Worm (Caenorhabditis elegans) whole organism, L4 larva: Measurements from ENCODE around the gene Y116A8C.24.

Experiments
- D1046.2 ChIP-seq: fragments of 200-800 bp; sonication (Bioruptor generic); IDR thresholded peaks from 2 replicates; pipeline ENCODE4 v1.3.6; 2022; ENCODE audit warnings: missing genetic modification characterization, missing compliant biosample characterization
- F26F4.8 ChIP-seq: fragments of 200-800 bp; sonication (Bioruptor generic); conservative IDR thresholded peaks from 2 replicates; pipeline ENCODE4 v1.3.6; 2022; ENCODE audit warnings: missing genetic modification characterization, missing compliant biosample characterization
- F37D6.2 ChIP-seq: sonication (generic microtip); optimal IDR thresholded peaks from 2 replicates; lab custom pipeline; 2016; ENCODE audit warnings: mild to moderate bottlenecking, missing genetic modification characterization, missing compliant biosample characterization
- F49E8.2 ChIP-seq: sonication (generic microtip); optimal IDR thresholded peaks from 2 replicates; lab custom pipeline; 2016; ENCODE audit warnings: missing compliant biosample characterization, mild to moderate bottlenecking, missing genetic modification characterization, borderline replicate concordance
- Y105C5A.15 ChIP-seq: fragments of 200-800 bp; sonication (Bioruptor generic); IDR thresholded peaks from 2 replicates; pipeline ENCODE4 v1.3.6; 2022; ENCODE audit warnings: missing genetic modification characterization, missing compliant biosample characterization
- ZK337.2 ChIP-seq: fragments of 200-800 bp; sonication (Bioruptor generic); IDR thresholded peaks from 2 replicates; pipeline ENCODE4 v1.3.6; 2022; ENCODE audit warnings: missing genetic modification reagents, missing genetic modification characterization, missing compliant biosample characterization
- aly-2 ChIP-seq: sonication (generic microtip); optimal IDR thresholded peaks from 2 replicates; lab custom pipeline; 2018; ENCODE audit warnings: missing biosample characterization, missing genetic modification characterization
- arid-1 ChIP-seq: fragments of 200-800 bp; sonication (Bioruptor generic); conservative IDR thresholded peaks from 2 replicates; pipeline ENCODE4 v1.3.6; 2022; ENCODE audit warnings: missing genetic modification reagents, missing genetic modification characterization, missing compliant biosample characterization
- ceh-20 ChIP-seq: fragments of 200-800 bp; sonication (Bioruptor generic); IDR thresholded peaks from 2 replicates; pipeline ENCODE4 v1.3.6; 2022; ENCODE audit warnings: missing genetic modification reagents, missing genetic modification characterization, missing compliant biosample characterization
- ceh-44 ChIP-seq: fragments of 200-800 bp; sonication (Bioruptor generic); IDR thresholded peaks from 2 replicates; pipeline ENCODE4 v1.3.6; 2022; ENCODE audit warnings: missing genetic modification reagents, missing genetic modification characterization, missing compliant biosample characterization
- ceh-62 ChIP-seq: sonication (generic microtip); optimal IDR thresholded peaks from 2 replicates; lab custom pipeline; 2017; ENCODE audit warnings: missing biosample characterization, missing genetic modification characterization
- daf-16 ChIP-seq, 3 experiments: sonication (generic microtip); optimal IDR thresholded peaks; 2 replicates each; lab custom pipeline; 2016 to 2017; ENCODE audit warnings: missing genetic modification characterization in 3 of 3, missing genetic modification reagents in 3 of 3, mild to moderate bottlenecking in 2 of 3, missing compliant biosample characterization in 2 of 3, missing biosample characterization in 1 of 3, moderate library complexity in 1 of 3
- daf-19 ChIP-seq: fragments of 200-800 bp; sonication (Bioruptor generic); conservative IDR thresholded peaks from 2 replicates; pipeline ENCODE4 v1.3.6; 2022; ENCODE audit warnings: missing genetic modification characterization, missing compliant biosample characterization
- duxl-1 ChIP-seq: sonication (generic microtip); optimal IDR thresholded peaks from 2 replicates; lab custom pipeline; 2016; ENCODE audit warnings: mild to moderate bottlenecking, missing genetic modification characterization, moderate library complexity, missing compliant biosample characterization; ENCODE audit not compliant: poor library complexity
- gei-8 ChIP-seq: fragments of 200-800 bp; sonication (Bioruptor generic); optimal IDR thresholded peaks from 2 replicates; lab custom pipeline; 2018; ENCODE audit warnings: mild to moderate bottlenecking, missing genetic modification characterization, missing compliant biosample characterization
- hlh-11 ChIP-seq: fragments of 200-800 bp; sonication (Bioruptor generic); optimal IDR thresholded peaks from 2 replicates; lab custom pipeline; 2018; ENCODE audit warnings: mild to moderate bottlenecking, missing genetic modification characterization, missing compliant biosample characterization
- jun-1 ChIP-seq: fragments of 150-350 bp; optimal IDR thresholded peaks from 2 replicates; lab custom pipeline; 2014; ENCODE audit warnings: missing biosample characterization, missing genetic modification reagents, missing genetic modification characterization
- lin-1 ChIP-seq: fragments of 200-800 bp; sonication (Bioruptor generic); IDR thresholded peaks from 2 replicates; pipeline ENCODE4 v1.3.6; 2022; ENCODE audit warnings: missing genetic modification reagents, missing genetic modification characterization, missing compliant biosample characterization
- lin-15B ChIP-seq: fragments of 150-350 bp; sonication (generic microtip); optimal IDR thresholded peaks from 3 replicates; lab custom pipeline; 2014; ENCODE audit warnings: missing biosample characterization, missing genetic modification characterization
- madf-9 ChIP-seq: fragments of 200-800 bp; sonication (Bioruptor generic); conservative IDR thresholded peaks from 2 replicates; pipeline ENCODE4 v1.3.6; 2022; ENCODE audit warnings: missing genetic modification reagents, missing genetic modification characterization, missing compliant biosample characterization
- mdl-1 ChIP-seq, 2 experiments: fragments of 150-350 bp in 1 of 2; sonication (generic microtip) in 1 of 2; optimal IDR thresholded peaks; 2 replicates each; lab custom pipeline; 2014 to 2017; ENCODE audit warnings: missing biosample characterization in 2 of 2, missing genetic modification characterization in 2 of 2
- mep-1 ChIP-seq: fragments of 150-350 bp; sonication (generic microtip); optimal IDR thresholded peaks from 3 replicates; lab custom pipeline; 2014; ENCODE audit warnings: missing biosample characterization, missing genetic modification characterization
- mxl-2 ChIP-seq: fragments of 200-800 bp; sonication (Bioruptor generic); conservative IDR thresholded peaks from 2 replicates; pipeline ENCODE4 v1.3.6; 2022; ENCODE audit warnings: missing genetic modification reagents, missing genetic modification characterization, missing compliant biosample characterization
- nhr-237 ChIP-seq: sonication (generic microtip); optimal IDR thresholded peaks from 2 replicates; lab custom pipeline; 2017; ENCODE audit warnings: missing biosample characterization, missing genetic modification characterization
- nhr-42 ChIP-seq: fragments of 200-800 bp; sonication (Bioruptor generic); IDR thresholded peaks from 2 replicates; pipeline ENCODE4 v1.3.6; 2022; ENCODE audit warnings: missing genetic modification characterization, missing compliant biosample characterization
- nhr-48 ChIP-seq: sonication (generic microtip); optimal IDR thresholded peaks from 2 replicates; lab custom pipeline; 2016; ENCODE audit warnings: mild to moderate bottlenecking, missing genetic modification characterization, missing compliant biosample characterization
- nhr-76 ChIP-seq: fragments of 150-350 bp; optimal IDR thresholded peaks from 2 replicates; lab custom pipeline; 2014; ENCODE audit warnings: missing biosample characterization, missing genetic modification characterization
- set-16 ChIP-seq: fragments of 200-800 bp; sonication (Bioruptor generic); IDR thresholded peaks from 2 replicates; pipeline ENCODE4 v1.3.6; 2022; ENCODE audit warnings: missing genetic modification reagents, missing genetic modification characterization, missing compliant biosample characterization
- snpc-1.2 ChIP-seq: fragments of 200-800 bp; sonication (Bioruptor generic); IDR thresholded peaks from 2 replicates; pipeline ENCODE4 v1.3.6; 2022; ENCODE audit warnings: missing genetic modification reagents, missing genetic modification characterization, missing compliant biosample characterization
- tag-97 ChIP-seq: fragments of 200-800 bp; sonication (Bioruptor generic); IDR thresholded peaks from 2 replicates; pipeline ENCODE4 v1.3.6; 2022; ENCODE audit warnings: missing genetic modification characterization, missing compliant biosample characterization
- unc-39 ChIP-seq: sonication (generic microtip); optimal IDR thresholded peaks from 2 replicates; lab custom pipeline; 2017; ENCODE audit warnings: missing biosample characterization, missing genetic modification characterization
- unc-62 ChIP-seq, 3 experiments: fragments of 150-350 bp in 1 of 3; sonication (generic microtip); optimal IDR thresholded peaks in 2 of 3; peaks in 1 of 3; 1 replicate in 1 of 3; 2 replicates in 2 of 3; lab custom pipeline; 2014 to 2017; ENCODE audit warnings: missing biosample characterization in 3 of 3, missing genetic modification characterization in 3 of 3, missing genetic modification reagents in 3 of 3, missing genotype in 1 of 3
- zfp-3 ChIP-seq: fragments of 200-800 bp; sonication (Bioruptor generic); conservative IDR thresholded peaks from 2 replicates; pipeline ENCODE4 v1.3.6; 2022; ENCODE audit warnings: missing genetic modification reagents, missing genetic modification characterization, missing compliant biosample characterization
- zip-2 ChIP-seq: fragments of 150-350 bp; optimal IDR thresholded peaks from 2 replicates; lab custom pipeline; 2014; ENCODE audit warnings: missing biosample characterization, missing genetic modification characterization

The Y116A8C.24 gene

DNA sequence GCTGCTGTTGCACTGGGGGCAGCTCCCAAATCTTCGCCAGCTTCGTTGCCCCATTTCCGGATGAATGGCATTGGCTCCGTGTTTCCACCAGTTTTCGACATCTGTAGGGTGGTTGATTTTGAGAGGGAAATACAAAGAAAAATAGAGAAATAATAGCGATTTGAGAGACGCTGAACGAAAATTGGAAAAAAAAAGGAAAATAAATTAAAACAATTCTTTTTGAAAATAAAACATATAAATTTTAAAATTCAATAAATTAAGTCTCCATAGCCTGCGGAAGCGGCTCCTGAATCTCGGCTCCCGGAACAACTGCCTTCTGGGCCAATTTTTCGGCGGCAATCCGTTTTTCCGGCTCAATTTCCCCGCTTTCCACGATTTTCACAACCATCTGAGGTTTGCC is 40.2 kb upstream of the Y116A8C.24 start, which contains the start of gene sfa-1:
TSS of gene sfa-1 (minus strand) at position 101 of the 400 bp plus-strand sequence.
- TF ChIP-seq mxl-2 (GFP tag; lab: Robert Waterston, UW) (no peak), hlh-11 (tag; lab: Kevin White, UChicago) (no peak), duxl-1 (tag; lab: Kevin White, UChicago) (no peak), nhr-76 (tag; lab: Kevin White, UChicago) (no peak), daf-19 (GFP tag; lab: Robert Waterston, UW) (no peak), madf-9 (GFP tag; lab: Robert Waterston, UW) (no peak), gei-8 (GFP tag; lab: Kevin White, UChicago) (no peak), unc-62 (GFP tag; optimal IDR thresholded peaks at IDR 0.05 in 1 of 2; lab: Kevin White, UChicago) (no peak), unc-62 (tag; optimal IDR thresholded peaks at IDR 0.05; lab: Kevin White, UChicago) (no peak), set-16 (GFP tag; lab: Robert Waterston, UW) (no peak; the same call in 1 of the 2 replicates), mep-1 (tag; lab: Kevin White, UChicago) (no peak), ceh-44 (GFP tag; lab: Robert Waterston, UW) (no peak), lin-1 (GFP tag; lab: Robert Waterston, UW) (no peak), D1046.2 (GFP tag; lab: Robert Waterston, UW) (no peak), nhr-42 (no peak), zfp-3 (GFP tag; lab: Robert Waterston, UW) (no peak)

DNA sequence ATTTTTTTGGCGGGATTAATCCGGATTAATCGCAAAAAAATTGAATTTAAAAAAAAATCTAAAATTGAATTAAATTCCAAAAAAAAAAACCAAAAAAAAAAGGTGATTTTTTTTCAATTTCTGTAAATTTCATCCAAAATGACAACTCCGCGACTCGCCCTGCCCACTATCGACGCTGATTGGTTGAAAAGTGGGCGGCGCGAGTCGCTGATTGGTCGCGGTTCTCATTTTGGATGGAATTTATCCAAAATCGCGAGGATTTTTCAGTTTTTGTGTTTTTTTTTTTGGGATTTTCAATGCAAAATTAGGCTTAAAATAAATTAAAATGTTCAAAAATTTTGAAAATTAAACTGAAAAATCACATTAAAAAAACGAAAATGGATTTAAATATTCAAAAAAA is 38.7 kb upstream of the Y116A8C.24 start:
- no peak for TF ChIP-seq tag-97
- no peak for TF ChIP-seq F37D6.2 (tag; lab: Kevin White, UChicago)
- no peak for TF ChIP-seq ceh-20
- TF ChIP-seq, all 104 proteins: peak for 0

DNA sequence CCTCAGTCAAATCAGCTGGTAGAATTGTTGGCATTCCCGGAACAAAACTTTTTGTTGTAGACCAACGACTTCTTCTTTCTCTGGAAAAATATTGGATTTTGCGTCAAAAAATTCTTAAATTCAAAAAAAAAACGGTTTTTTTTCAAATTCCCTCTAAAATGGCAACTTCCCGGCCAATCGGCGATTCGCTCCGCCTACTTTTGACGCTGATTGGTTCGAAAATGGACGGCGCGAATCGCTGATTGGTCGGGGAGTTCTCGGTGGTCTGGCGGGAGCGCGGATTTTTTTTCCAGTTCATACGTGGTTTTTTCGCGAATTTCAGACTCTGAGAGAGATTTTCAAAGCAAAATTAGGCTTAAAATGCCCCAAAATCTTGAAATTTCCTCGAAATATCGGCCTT is 38.1 kb upstream of the Y116A8C.24 start:
- TF ChIP-seq nhr-237 (tag; lab: Kevin White, UChicago) (no peak), F26F4.8 (no peak), daf-16 (GFP tag; optimal IDR thresholded peaks at IDR 0.05; lab: Kevin White, UChicago) (no peak), daf-16 (tag; optimal IDR thresholded peaks at IDR 0.05; lab: Kevin White, UChicago) (no peak), mdl-1 (tag; optimal IDR thresholded peaks at IDR 0.05; lab: Kevin White, UChicago) (no peak), jun-1 (tag; lab: Kevin White, UChicago) (no peak), F49E8.2 (no peak), ceh-62 (tag; lab: Kevin White, UChicago) (no peak), daf-19 (GFP tag; lab: Robert Waterston, UW) (no peak), duxl-1 (tag; lab: Kevin White, UChicago) (no peak), Y105C5A.15 (no peak), snpc-1.2 (GFP tag; lab: Robert Waterston, UW) (no peak), unc-39 (no peak), aly-2 (tag; lab: Kevin White, UChicago) (no peak), zip-2 (no peak)

DNA sequence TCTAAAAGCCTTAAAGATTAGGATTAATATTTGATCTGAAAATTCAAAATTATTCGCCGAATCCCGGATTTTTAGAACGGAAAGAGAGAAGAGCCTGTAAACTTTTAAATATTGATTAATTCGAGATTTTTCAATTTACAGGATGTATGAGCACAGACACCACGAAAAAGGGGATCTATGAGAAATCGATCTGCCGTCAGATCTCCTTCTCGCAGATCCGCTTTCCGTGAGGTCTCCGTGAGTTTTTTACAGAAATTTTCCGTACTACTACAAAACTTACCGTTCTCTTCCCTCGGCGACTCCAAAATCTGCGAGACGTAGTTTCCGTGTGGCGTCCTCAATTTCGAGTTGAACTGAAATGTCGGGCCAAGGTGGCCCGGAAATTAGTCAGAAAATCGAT is 37.5 kb upstream of the Y116A8C.24 start:
- TF ChIP-seq arid-1 (GFP tag; lab: Robert Waterston, UW) (0 out of 2 replicates have a peak, but pooled peaks have one; percentile 25), lin-15B (tag; lab: Kevin White, UChicago) (no peak), jun-1 (tag; lab: Kevin White, UChicago) (no peak), ZK337.2 (0 out of 2 replicates have a peak, but pooled peaks have one; percentile 15), nhr-48 (tag; lab: Kevin White, UChicago) (no peak)
- TF ChIP-seq, all 104 proteins: peak for 2
